Worm (Caenorhabditis elegans) whole organism, late embryonic: Measurements from ENCODE around the gene cest-1.1.

ENCODE experiments used
- C08G9.2 ChIP-seq: sonication (generic microtip); optimal IDR thresholded peaks from 2 replicates; lab custom pipeline; 2016; ENCODE audit warnings: mild to moderate bottlenecking, missing genetic modification characterization, moderate library complexity, missing compliant biosample characterization
- C38D4.7 ChIP-seq: fragments of 200-800 bp; sonication (Bioruptor generic); optimal IDR thresholded peaks from 2 replicates; lab custom pipeline; 2018; ENCODE audit warnings: mild to moderate bottlenecking, missing genetic modification characterization, moderate library complexity, missing compliant biosample characterization
- K02D7.2 ChIP-seq: sonication (generic microtip); optimal IDR thresholded peaks from 2 replicates; lab custom pipeline; 2017; ENCODE audit warnings: mild to moderate bottlenecking, missing genetic modification characterization, missing compliant biosample characterization
- K09A11.1 ChIP-seq: sonication (generic microtip); optimal IDR thresholded peaks from 2 replicates; lab custom pipeline; 2017; ENCODE audit warnings: antibody characterized with exemption, mild to moderate bottlenecking, missing genetic modification characterization, missing compliant biosample characterization; ENCODE audit not compliant: insufficient read depth
- Y22D7AL.16 ChIP-seq: sonication (generic microtip); optimal IDR thresholded peaks from 2 replicates; lab custom pipeline; 2016; ENCODE audit warnings: missing genetic modification characterization, missing compliant biosample characterization
- ahr-1 ChIP-seq: sonication (generic microtip); optimal IDR thresholded peaks from 2 replicates; lab custom pipeline; 2016; ENCODE audit warnings: missing genetic modification characterization, missing compliant biosample characterization
- ceh-14 ChIP-seq: sonication (generic microtip); optimal IDR thresholded peaks from 2 replicates; lab custom pipeline; 2016; ENCODE audit warnings: missing genotype, missing genetic modification characterization, missing compliant biosample characterization
- ceh-18 ChIP-seq: sonication (generic microtip); optimal IDR thresholded peaks from 2 replicates; lab custom pipeline; 2016; ENCODE audit warnings: missing genetic modification characterization, missing compliant biosample characterization
- ceh-2 ChIP-seq: sonication (generic microtip); optimal IDR thresholded peaks from 2 replicates; lab custom pipeline; 2016; ENCODE audit warnings: missing genotype, missing genetic modification characterization, missing compliant biosample characterization
- ceh-22 ChIP-seq: sonication (generic microtip); optimal IDR thresholded peaks from 2 replicates; lab custom pipeline; 2017; ENCODE audit warnings: missing biosample characterization, missing genetic modification characterization
- ceh-24 ChIP-seq: sonication (generic microtip); optimal IDR thresholded peaks from 2 replicates; lab custom pipeline; 2016; ENCODE audit warnings: mild to moderate bottlenecking, missing genetic modification characterization, missing compliant biosample characterization
- ceh-30 ChIP-seq: fragments of 150-350 bp; optimal IDR thresholded peaks from 2 replicates; lab custom pipeline; 2014; ENCODE audit warnings: missing biosample characterization, missing genetic modification characterization
- ceh-31 ChIP-seq: sonication (generic microtip); optimal IDR thresholded peaks from 2 replicates; lab custom pipeline; 2016; ENCODE audit warnings: missing genetic modification characterization, missing compliant biosample characterization
- ceh-48 ChIP-seq: sonication (generic microtip); optimal IDR thresholded peaks from 2 replicates; lab custom pipeline; 2016; ENCODE audit warnings: missing genetic modification characterization, inconsistent platforms, missing compliant biosample characterization
- ceh-6 ChIP-seq: fragments of 200-800 bp; sonication (Bioruptor generic); optimal IDR thresholded peaks from 2 replicates; lab custom pipeline; 2018; ENCODE audit warnings: mild to moderate bottlenecking, missing genetic modification characterization, missing compliant biosample characterization
- ceh-9 ChIP-seq: sonication (generic microtip); optimal IDR thresholded peaks from 2 replicates; lab custom pipeline; 2016; ENCODE audit warnings: mild to moderate bottlenecking, missing genetic modification characterization, inconsistent platforms, missing compliant biosample characterization
- che-1 ChIP-seq: sonication (generic microtip); optimal IDR thresholded peaks from 2 replicates; lab custom pipeline; 2016; ENCODE audit warnings: mild to moderate bottlenecking, missing genetic modification characterization, missing compliant biosample characterization
- dve-1 ChIP-seq: sonication (generic microtip); optimal IDR thresholded peaks from 2 replicates; lab custom pipeline; 2017; ENCODE audit warnings: antibody characterized with exemption, mild to moderate bottlenecking, missing genetic modification characterization, missing compliant biosample characterization
- elt-4 ChIP-seq: sonication (generic microtip); optimal IDR thresholded peaks from 2 replicates; lab custom pipeline; 2016; ENCODE audit warnings: missing genetic modification characterization, missing compliant biosample characterization
- eyg-1 ChIP-seq: sonication (generic microtip); optimal IDR thresholded peaks from 2 replicates; lab custom pipeline; 2016; ENCODE audit warnings: missing genotype, missing genetic modification characterization, missing compliant biosample characterization
- fax-1 ChIP-seq: sonication (generic microtip); optimal IDR thresholded peaks from 2 replicates; lab custom pipeline; 2016; ENCODE audit warnings: missing genotype, missing genetic modification characterization, missing compliant biosample characterization
- fkh-10 ChIP-seq: fragments of 150-350 bp; optimal IDR thresholded peaks from 2 replicates; lab custom pipeline; 2014; ENCODE audit warnings: missing biosample characterization, missing genetic modification reagents, missing genetic modification characterization
- fkh-6 ChIP-seq: sonication (generic microtip); optimal IDR thresholded peaks from 2 replicates; lab custom pipeline; 2016; ENCODE audit warnings: missing genetic modification characterization, missing compliant biosample characterization
- gmeb-2 ChIP-seq: sonication (generic microtip); optimal IDR thresholded peaks from 2 replicates; lab custom pipeline; 2016; ENCODE audit warnings: missing genetic modification characterization, inconsistent platforms, missing compliant biosample characterization
- hlh-13 ChIP-seq: fragments of 200-800 bp; sonication (Bioruptor generic); optimal IDR thresholded peaks from 2 replicates; lab custom pipeline; 2018; ENCODE audit warnings: mild to moderate bottlenecking, missing genetic modification characterization, missing compliant biosample characterization
- hlh-30 ChIP-seq: sonication (generic microtip); optimal IDR thresholded peaks from 2 replicates; lab custom pipeline; 2017; ENCODE audit warnings: antibody characterized with exemption, missing genetic modification characterization, missing compliant biosample characterization; ENCODE audit not compliant: insufficient read depth
- hlh-6 ChIP-seq: sonication (generic microtip); optimal IDR thresholded peaks from 2 replicates; lab custom pipeline; 2016; ENCODE audit warnings: missing genotype, missing genetic modification characterization, missing compliant biosample characterization
- lin-11 ChIP-seq: fragments of 200-800 bp; sonication (Bioruptor generic); optimal IDR thresholded peaks from 2 replicates; lab custom pipeline; 2018; ENCODE audit warnings: mild to moderate bottlenecking, missing genetic modification characterization, missing compliant biosample characterization
- madf-2 ChIP-seq: sonication (generic microtip); optimal IDR thresholded peaks from 2 replicates; lab custom pipeline; 2017; ENCODE audit warnings: missing genetic modification characterization, missing compliant biosample characterization
- nfya-1 ChIP-seq: sonication (generic microtip); optimal IDR thresholded peaks from 2 replicates; lab custom pipeline; 2017; ENCODE audit warnings: missing genetic modification characterization, mild to moderate bottlenecking, missing compliant biosample characterization, antibody characterized with exemption, moderate library complexity
- nhr-11 ChIP-seq: fragments of 150-350 bp; optimal IDR thresholded peaks from 2 replicates; lab custom pipeline; 2014; ENCODE audit warnings: missing biosample characterization, missing genetic modification characterization
- pax-1 ChIP-seq: fragments of 150-350 bp; optimal IDR thresholded peaks from 2 replicates; lab custom pipeline; 2014; ENCODE audit warnings: missing biosample characterization, missing genetic modification characterization
- pha-2 ChIP-seq: sonication (generic microtip); optimal IDR thresholded peaks from 2 replicates; lab custom pipeline; 2017; ENCODE audit warnings: mild to moderate bottlenecking, missing genetic modification characterization, missing compliant biosample characterization
- pha-4 ChIP-seq: fragments of 150-350 bp; optimal IDR thresholded peaks from 2 replicates; lab custom pipeline; 2018; ENCODE audit warnings: missing biosample characterization, missing genetic modification reagents, missing genetic modification characterization
- pqm-1 ChIP-seq: sonication (generic microtip); optimal IDR thresholded peaks from 2 replicates; lab custom pipeline; 2016; ENCODE audit warnings: missing genetic modification characterization, missing compliant biosample characterization
- rnt-1 ChIP-seq: sonication (generic microtip); optimal IDR thresholded peaks from 2 replicates; lab custom pipeline; 2016; ENCODE audit warnings: missing genetic modification characterization, missing compliant biosample characterization
- sdc-2 ChIP-seq: sonication (generic microtip); optimal IDR thresholded peaks from 2 replicates; lab custom pipeline; 2016; ENCODE audit warnings: missing genotype, missing genetic modification characterization, missing compliant biosample characterization
- sox-2 ChIP-seq: fragments of 200-800 bp; sonication (Bioruptor generic); IDR thresholded peaks from 2 replicates; pipeline ENCODE4 v1.3.6; 2022; ENCODE audit warnings: missing genetic modification reagents, missing genetic modification characterization, missing compliant biosample characterization
- sox-4 ChIP-seq: sonication (generic microtip); optimal IDR thresholded peaks from 2 replicates; lab custom pipeline; 2017; ENCODE audit warnings: mild to moderate bottlenecking, missing genetic modification characterization, inconsistent platforms, missing compliant biosample characterization
- syd-9 ChIP-seq: sonication (generic microtip); optimal IDR thresholded peaks from 2 replicates; lab custom pipeline; 2016; ENCODE audit warnings: mild to moderate bottlenecking, missing genetic modification characterization, moderate library complexity, missing compliant biosample characterization
- tbx-2 ChIP-seq: sonication (generic microtip); optimal IDR thresholded peaks from 2 replicates; lab custom pipeline; 2016; ENCODE audit warnings: missing genetic modification characterization, missing compliant biosample characterization
- tbx-7 ChIP-seq: sonication (generic microtip); optimal IDR thresholded peaks from 2 replicates; lab custom pipeline; 2016; ENCODE audit warnings: missing genotype, missing genetic modification characterization, missing compliant biosample characterization
- ttx-3 ChIP-seq: sonication (generic microtip); optimal IDR thresholded peaks from 2 replicates; lab custom pipeline; 2016; ENCODE audit warnings: missing genetic modification reagents, missing genetic modification characterization, missing compliant biosample characterization
- unc-3 ChIP-seq, 2 experiments: fragments of 200-800 bp in 1 of 2; sonication (Bioruptor generic) in 1 of 2; sonication (generic microtip) in 1 of 2; conservative IDR thresholded peaks in 1 of 2; optimal IDR thresholded peaks in 1 of 2; 2 replicates each; pipeline versions ENCODE4 v1.3.6 to Lab custom; 2016 to 2022; ENCODE audit warnings: missing compliant biosample characterization in 2 of 2, missing genetic modification characterization in 2 of 2, missing genetic modification reagents in 1 of 2
- unc-42 ChIP-seq: sonication (generic microtip); optimal IDR thresholded peaks from 2 replicates; lab custom pipeline; 2016; ENCODE audit warnings: missing genotype, missing genetic modification characterization, missing compliant biosample characterization
- unc-55 ChIP-seq: sonication (generic microtip); optimal IDR thresholded peaks from 2 replicates; lab custom pipeline; 2017; ENCODE audit warnings: missing biosample characterization, missing genetic modification reagents, missing genetic modification characterization
- ztf-16 ChIP-seq: sonication (generic microtip); optimal IDR thresholded peaks from 2 replicates; lab custom pipeline; 2017; ENCODE audit warnings: missing genetic modification characterization, missing compliant biosample characterization

cest-1.1 gene

DNA sequence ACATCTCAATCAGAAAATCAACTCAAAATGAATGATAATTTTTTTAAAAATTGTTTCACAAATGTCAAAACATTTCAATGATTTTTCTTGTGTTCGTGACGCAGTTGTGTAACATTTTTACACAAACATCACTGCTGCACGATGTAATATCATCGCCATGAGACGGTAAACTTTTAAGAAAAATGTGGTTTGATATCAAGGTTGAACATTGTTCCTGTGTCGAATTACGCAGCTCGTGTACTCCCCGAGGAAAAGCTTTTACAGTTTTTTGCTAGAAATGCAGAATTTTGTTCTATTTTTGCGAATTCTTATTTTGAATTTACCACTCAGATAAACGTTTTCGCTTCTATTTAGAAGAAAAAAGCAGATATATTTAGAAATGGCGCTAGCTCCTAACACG lies 31.1 kb upstream of the cest-1.1 start:
- TF ChIP-seq ceh-14 (tag; lab: Kevin White, UChicago), result no peak
- no peak for TF ChIP-seq hlh-30 (tag; lab: Kevin White, UChicago)
- TF ChIP-seq tbx-2 (tag; lab: Kevin White, UChicago), result no peak
- TF ChIP-seq C08G9.2 (tag; lab: Kevin White, UChicago), result no peak
- TF ChIP-seq ceh-2 (tag; lab: Kevin White, UChicago), result no peak
- no peak for TF ChIP-seq syd-9
- no peak for TF ChIP-seq eyg-1
- TF ChIP-seq ahr-1 (tag; lab: Kevin White, UChicago), result no peak
- TF ChIP-seq nhr-11, result no peak
- TF ChIP-seq rnt-1 (tag; lab: Kevin White, UChicago), result no peak
- no peak for TF ChIP-seq ceh-6 (GFP tag; lab: Kevin White, UChicago)
- TF ChIP-seq hlh-6 (tag; lab: Kevin White, UChicago), result no peak
- no peak for TF ChIP-seq ceh-22 (tag; lab: Kevin White, UChicago)
- no peak for TF ChIP-seq madf-2 (tag; lab: Kevin White, UChicago)
- no peak for TF ChIP-seq lin-11 (tag; lab: Kevin White, UChicago)
- TF ChIP-seq pax-1 (tag; lab: Kevin White, UChicago), result no peak

DNA sequence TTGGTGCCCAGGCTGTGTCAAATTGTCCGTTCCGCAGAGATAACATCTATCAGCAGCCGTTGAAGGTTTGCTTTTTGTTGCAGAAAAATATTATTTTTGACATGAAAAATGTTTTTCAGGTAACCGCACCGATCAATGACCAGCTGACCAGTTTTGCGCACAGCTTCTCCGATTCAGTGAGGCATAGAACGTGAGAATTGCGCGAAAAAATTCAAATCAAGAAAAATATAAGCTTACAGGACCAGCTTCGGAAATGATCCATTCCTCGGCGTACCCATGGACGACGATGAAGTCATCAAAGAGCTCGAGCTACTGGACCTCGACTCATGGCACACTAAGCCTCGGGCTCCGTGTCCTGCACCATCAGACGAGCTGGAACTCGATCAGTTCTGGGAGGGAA lies 28.0 kb upstream of the cest-1.1 start:
- TF ChIP-seq ttx-3, result no peak
- TF ChIP-seq ceh-14 (tag; lab: Kevin White, UChicago), result no peak
- no peak for TF ChIP-seq Y22D7AL.16
- no peak for TF ChIP-seq ztf-16 (tag; lab: Kevin White, UChicago)
- no peak for TF ChIP-seq ceh-9
- no peak for TF ChIP-seq fkh-10 (GFP tag; lab: Kevin White, UChicago)
- no peak for TF ChIP-seq unc-3 (GFP tag; conservative IDR thresholded peaks at IDR 0.05; lab: Robert Waterston, UW)
- no peak for TF ChIP-seq unc-3 (tag; optimal IDR thresholded peaks at IDR 0.05; lab: Kevin White, UChicago)
- TF ChIP-seq ceh-24 (tag; lab: Kevin White, UChicago), result no peak

DNA sequence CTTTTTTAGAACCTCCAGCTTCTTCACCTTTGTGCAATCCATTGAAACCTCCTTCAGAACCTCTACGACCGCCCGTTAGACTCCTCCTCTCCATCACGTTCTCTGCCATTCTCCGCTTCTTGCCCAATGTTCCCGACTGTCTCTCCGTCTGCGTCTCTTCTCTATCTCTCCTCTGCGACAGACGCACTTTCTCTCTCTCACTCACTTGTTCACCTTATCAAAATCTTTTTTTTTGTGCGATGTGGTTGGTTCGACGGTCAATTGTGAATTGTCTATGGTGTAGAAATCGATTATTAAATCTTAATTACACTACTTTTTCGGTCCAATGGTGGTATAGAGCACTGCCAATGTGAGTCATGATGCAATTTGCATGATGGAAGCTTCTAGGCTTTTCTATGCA lies 26.9 kb upstream of the cest-1.1 start, which contains the start of gene atfs-1:
TSS of gene atfs-1 (plus strand) at position 213 of the 400 bp plus-strand sequence.
- no peak for TF ChIP-seq syd-9
- peak; percentile 54 for TF ChIP-seq ceh-31 (tag; lab: Kevin White, UChicago)
- TF ChIP-seq che-1, result no peak
- TF ChIP-seq elt-4 (tag; lab: Kevin White, UChicago), result no peak
- TF ChIP-seq nfya-1 (tag; lab: Kevin White, UChicago), result peak; percentile 25
- no peak for TF ChIP-seq tbx-7 (tag; lab: Kevin White, UChicago)
- no peak for TF ChIP-seq pha-4
- TF ChIP-seq unc-55 (GFP tag; lab: Kevin White, UChicago), result peak; percentile 55
- no peak for TF ChIP-seq hlh-13 (GFP tag; lab: Kevin White, UChicago)
- TF ChIP-seq sdc-2 (tag; lab: Kevin White, UChicago), result no peak
- no peak for TF ChIP-seq sox-2 (GFP tag; lab: Robert Waterston, UW)
- peak; percentile 11 for TF ChIP-seq pqm-1 (tag; lab: Kevin White, UChicago)
- no peak for TF ChIP-seq lin-11 (tag; lab: Kevin White, UChicago)
- peak; percentile 44 for TF ChIP-seq tbx-2 (tag; lab: Kevin White, UChicago)
- no peak for TF ChIP-seq fax-1 (tag; lab: Kevin White, UChicago)
- TF ChIP-seq ttx-3, result no peak
- no peak for TF ChIP-seq fkh-6 (tag; lab: Kevin White, UChicago)
- no peak for TF ChIP-seq ceh-48 (tag; lab: Kevin White, UChicago)
- TF ChIP-seq ceh-6 (GFP tag; lab: Kevin White, UChicago), result no peak
- TF ChIP-seq sox-4 (tag; lab: Kevin White, UChicago), result no peak
- no peak for TF ChIP-seq K09A11.1 (tag; lab: Kevin White, UChicago)
- TF ChIP-seq pha-2 (tag; lab: Kevin White, UChicago), result no peak
- peak; percentile 8 for TF ChIP-seq dve-1 (tag; lab: Kevin White, UChicago)
- no peak for TF ChIP-seq K02D7.2 (tag; lab: Kevin White, UChicago)
- no peak for TF ChIP-seq hlh-30 (tag; lab: Kevin White, UChicago)
- no peak for TF ChIP-seq ceh-30 (tag; lab: Kevin White, UChicago)
- peak; percentile 53 for TF ChIP-seq ceh-18 (tag; lab: Kevin White, UChicago)
- peak; percentile 48 for TF ChIP-seq unc-42 (tag; lab: Kevin White, UChicago)
- no peak for TF ChIP-seq ceh-14 (tag; lab: Kevin White, UChicago)
- TF ChIP-seq gmeb-2 (tag; lab: Kevin White, UChicago), result no peak
- TF ChIP-seq C38D4.7 (GFP tag; lab: Kevin White, UChicago), result no peak
- TF ChIP-seq, all 69 proteins: peak for 8
